Worm (Caenorhabditis elegans) whole organism, L3 larva: Measurements from ENCODE around the gene pudl-1.

Experiments
- R02D3.7 ChIP-seq: fragments of 150-350 bp; optimal IDR thresholded peaks from 2 replicates; lab custom pipeline; 2014; ENCODE audit warnings: missing biosample characterization, missing genetic modification characterization
- ZK546.5 ChIP-seq: sonication (generic microtip); optimal IDR thresholded peaks from 2 replicates; lab custom pipeline; 2017; ENCODE audit warnings: missing biosample characterization, missing genetic modification characterization
- aly-2 ChIP-seq: fragments of 150-350 bp; optimal IDR thresholded peaks from 2 replicates; lab custom pipeline; 2014; ENCODE audit warnings: missing biosample characterization, missing genetic modification characterization
- ama-1 ChIP-seq: fragments of 150-350 bp; optimal IDR thresholded peaks from 2 replicates; lab custom pipeline; 2018
- ceh-16 ChIP-seq: sonication (generic microtip); optimal IDR thresholded peaks from 2 replicates; lab custom pipeline; 2017; ENCODE audit warnings: missing biosample characterization, missing genetic modification characterization
- ceh-28 ChIP-seq: fragments of 150-350 bp; optimal IDR thresholded peaks from 2 replicates; lab custom pipeline; 2014; ENCODE audit warnings: missing biosample characterization, missing genetic modification reagents, missing genetic modification characterization
- ceh-82 ChIP-seq: fragments of 150-350 bp; optimal IDR thresholded peaks from 2 replicates; lab custom pipeline; 2014; ENCODE audit warnings: missing biosample characterization, missing genetic modification characterization
- ceh-9 ChIP-seq: sonication (generic microtip); optimal IDR thresholded peaks from 2 replicates; lab custom pipeline; 2018; ENCODE audit warnings: missing biosample characterization, missing genetic modification characterization
- daf-12 ChIP-seq: fragments of 150-350 bp; optimal IDR thresholded peaks from 2 replicates; lab custom pipeline; 2014; ENCODE audit warnings: missing biosample characterization, missing genetic modification reagents, missing genetic modification characterization
- egl-27 ChIP-seq: sonication (generic microtip); optimal IDR thresholded peaks from 4 replicates; lab custom pipeline; 2017; ENCODE audit warnings: missing biosample characterization, missing genetic modification reagents, missing genetic modification characterization
- egl-5 ChIP-seq: fragments of 150-350 bp; optimal IDR thresholded peaks from 2 replicates; lab custom pipeline; 2017; ENCODE audit warnings: missing biosample characterization, missing genetic modification reagents, missing genetic modification characterization, inconsistent platforms
- elt-1 ChIP-seq: fragments of 150-350 bp; optimal IDR thresholded peaks from 2 replicates; lab custom pipeline; 2014; ENCODE audit warnings: missing biosample characterization, missing genetic modification characterization
- elt-2 ChIP-seq: sonication (generic microtip); optimal IDR thresholded peaks from 2 replicates; lab custom pipeline; 2016; ENCODE audit warnings: missing genetic modification reagents, mild to moderate bottlenecking, missing genetic modification characterization, missing compliant biosample characterization
- elt-3 ChIP-seq, 3 experiments: fragments of 150-350 bp in 1 of 3; sonication (generic microtip) in 2 of 3; optimal IDR thresholded peaks; 2 replicates in 2 of 3; 4 replicates in 1 of 3; lab custom pipeline; 2014 to 2017; ENCODE audit warnings: missing biosample characterization in 3 of 3, missing genetic modification characterization in 3 of 3
- eor-1 ChIP-seq, 2 experiments: fragments of 150-350 bp; optimal IDR thresholded peaks; 2 replicates each; lab custom pipeline; 2014 to 2018; ENCODE audit warnings: missing biosample characterization in 2 of 2, missing genetic modification characterization in 2 of 2
- fkh-10 ChIP-seq: sonication (generic microtip); optimal IDR thresholded peaks from 2 replicates; lab custom pipeline; 2017; ENCODE audit warnings: missing biosample characterization, missing genetic modification reagents, missing genetic modification characterization
- fkh-2 ChIP-seq: fragments of 150-350 bp; optimal IDR thresholded peaks from 2 replicates; lab custom pipeline; 2014; ENCODE audit warnings: missing biosample characterization, missing genetic modification reagents, missing genetic modification characterization
- fos-1 ChIP-seq: fragments of 150-350 bp; optimal IDR thresholded peaks from 2 replicates; lab custom pipeline; 2014; ENCODE audit warnings: missing biosample characterization, missing genetic modification characterization
- hmg-11 ChIP-seq: sonication (generic microtip); optimal IDR thresholded peaks from 2 replicates; lab custom pipeline; 2016; ENCODE audit warnings: missing genetic modification characterization, missing compliant biosample characterization
- jun-1 ChIP-seq: fragments of 150-350 bp; optimal IDR thresholded peaks from 2 replicates; lab custom pipeline; 2014; ENCODE audit warnings: missing biosample characterization, missing genetic modification reagents, missing genetic modification characterization
- lin-15B ChIP-seq: fragments of 150-350 bp; optimal IDR thresholded peaks from 2 replicates; lab custom pipeline; 2014; ENCODE audit warnings: missing biosample characterization, missing genetic modification characterization
- lin-39 ChIP-seq: fragments of 150-350 bp; optimal IDR thresholded peaks from 2 replicates; lab custom pipeline; 2018; ENCODE audit warnings: missing biosample characterization, missing genetic modification reagents, missing genetic modification characterization
- lsy-12 ChIP-seq: sonication (generic microtip); optimal IDR thresholded peaks from 2 replicates; lab custom pipeline; 2016; ENCODE audit warnings: mild to moderate bottlenecking, missing genetic modification characterization, missing compliant biosample characterization
- mdl-1 ChIP-seq: fragments of 150-350 bp; optimal IDR thresholded peaks from 2 replicates; lab custom pipeline; 2014; ENCODE audit warnings: missing biosample characterization, missing genetic modification characterization
- mml-1 ChIP-seq: fragments of 150-350 bp; sonication (generic microtip); optimal IDR thresholded peaks from 3 replicates; lab custom pipeline; 2014; ENCODE audit warnings: missing biosample characterization, missing genetic modification characterization
- nfya-1 ChIP-seq: sonication (generic microtip); optimal IDR thresholded peaks from 2 replicates; lab custom pipeline; 2017; ENCODE audit warnings: missing genetic modification characterization, mild to moderate bottlenecking, missing compliant biosample characterization, antibody characterized with exemption, moderate library complexity; ENCODE audit not compliant: insufficient read depth
- nhr-11 ChIP-seq: fragments of 150-350 bp; optimal IDR thresholded peaks from 2 replicates; lab custom pipeline; 2014; ENCODE audit warnings: missing biosample characterization, missing genetic modification characterization
- nhr-12 ChIP-seq: fragments of 150-350 bp; optimal IDR thresholded peaks from 2 replicates; lab custom pipeline; 2014; ENCODE audit warnings: missing biosample characterization, missing genetic modification characterization
- nhr-23 ChIP-seq: fragments of 150-350 bp; optimal IDR thresholded peaks from 2 replicates; lab custom pipeline; 2014; ENCODE audit warnings: missing biosample characterization, missing genetic modification reagents, missing genetic modification characterization
- nhr-237 ChIP-seq: fragments of 150-350 bp; optimal IDR thresholded peaks from 2 replicates; lab custom pipeline; 2014; ENCODE audit warnings: missing biosample characterization, missing genetic modification characterization
- nhr-25 ChIP-seq: sonication (generic microtip); optimal IDR thresholded peaks from 2 replicates; lab custom pipeline; 2017; ENCODE audit warnings: missing biosample characterization, missing genetic modification characterization
- nhr-28 ChIP-seq: fragments of 150-350 bp; optimal IDR thresholded peaks from 2 replicates; lab custom pipeline; 2014; ENCODE audit warnings: missing biosample characterization, missing genetic modification characterization
- nhr-43 ChIP-seq: sonication (generic microtip); optimal IDR thresholded peaks from 2 replicates; lab custom pipeline; 2016; ENCODE audit warnings: mild to moderate bottlenecking, missing genetic modification characterization, missing compliant biosample characterization; ENCODE audit not compliant: poor library complexity, severe bottlenecking
- nhr-67 ChIP-seq: fragments of 150-350 bp; optimal IDR thresholded peaks from 2 replicates; lab custom pipeline; 2014; ENCODE audit warnings: missing biosample characterization, missing genetic modification characterization
- nhr-76 ChIP-seq: fragments of 150-350 bp; sonication (generic microtip); optimal IDR thresholded peaks from 5 replicates; lab custom pipeline; 2014; ENCODE audit warnings: missing biosample characterization, missing genetic modification characterization
- nhr-77 ChIP-seq: fragments of 150-350 bp; optimal IDR thresholded peaks from 2 replicates; lab custom pipeline; 2014; ENCODE audit warnings: missing biosample characterization, missing genetic modification characterization
- pha-4 ChIP-seq: fragments of 150-350 bp; optimal IDR thresholded peaks from 2 replicates; lab custom pipeline; 2014; ENCODE audit warnings: missing biosample characterization, missing genetic modification reagents, missing genetic modification characterization
- pqm-1 ChIP-seq: fragments of 150-350 bp; optimal IDR thresholded peaks from 2 replicates; lab custom pipeline; 2017; ENCODE audit warnings: missing biosample characterization, missing genetic modification characterization, inconsistent platforms
- sea-2 ChIP-seq: fragments of 150-350 bp; sonication (generic microtip); optimal IDR thresholded peaks from 4 replicates; lab custom pipeline; 2014; ENCODE audit warnings: missing biosample characterization, missing genetic modification reagents, missing genetic modification characterization
- skn-1 ChIP-seq: fragments of 150-350 bp; optimal IDR thresholded peaks from 2 replicates; lab custom pipeline; 2014; ENCODE audit warnings: missing biosample characterization, missing genetic modification characterization
- snpc-4 ChIP-seq: fragments of 150-350 bp; optimal IDR thresholded peaks from 2 replicates; lab custom pipeline; 2014; ENCODE audit warnings: missing biosample characterization, missing genetic modification characterization
- tbx-2 ChIP-seq: sonication (generic microtip); optimal IDR thresholded peaks from 2 replicates; lab custom pipeline; 2016; ENCODE audit warnings: mild to moderate bottlenecking, missing genetic modification characterization, missing compliant biosample characterization
- unc-39 ChIP-seq: sonication (generic microtip); optimal IDR thresholded peaks from 4 replicates; lab custom pipeline; 2017; ENCODE audit warnings: missing biosample characterization, missing genetic modification characterization
- unc-62 ChIP-seq: fragments of 150-350 bp; sonication (generic microtip); optimal IDR thresholded peaks from 4 replicates; lab custom pipeline; 2014; ENCODE audit warnings: missing biosample characterization, missing genetic modification reagents, missing genetic modification characterization
- zag-1 ChIP-seq: fragments of 150-350 bp; optimal IDR thresholded peaks from 2 replicates; lab custom pipeline; 2014; ENCODE audit warnings: missing biosample characterization, missing genetic modification characterization
- ztf-11 ChIP-seq: fragments of 150-350 bp; optimal IDR thresholded peaks from 2 replicates; lab custom pipeline; 2014; ENCODE audit warnings: missing biosample characterization, missing genetic modification characterization
- ztf-4 ChIP-seq: fragments of 150-350 bp; optimal IDR thresholded peaks from 2 replicates; lab custom pipeline; 2014; ENCODE audit warnings: missing biosample characterization, missing genetic modification characterization

The pudl-1 gene

ce11 chrIV:2805525-2805924, 27.2 kb upstream of the pudl-1 start, which contains the start of gene Y54G2A.45:
Y54G2A.45 (plus strand) TSS chrIV:2805857.
- peak; percentile 40 for TF ChIP-seq pha-4
- no peak for TF ChIP-seq ama-1 (lab: Kevin White, UChicago)
- TF ChIP-seq nhr-76 (tag; lab: Kevin White, UChicago), result no peak
- no peak for TF ChIP-seq mdl-1
- no peak for TF ChIP-seq ceh-82 (tag; lab: Kevin White, UChicago)
- TF ChIP-seq skn-1 (tag; lab: Kevin White, UChicago), result peak; percentile 83
- peak; percentile 64 for TF ChIP-seq jun-1 (tag; lab: Kevin White, UChicago)
- TF ChIP-seq nhr-67 (tag; lab: Kevin White, UChicago), result no peak
- no peak for TF ChIP-seq zag-1 (tag; lab: Kevin White, UChicago)
- TF ChIP-seq ceh-28 (tag; lab: Kevin White, UChicago), result no peak
- no peak for TF ChIP-seq snpc-4 (tag; lab: Kevin White, UChicago)
- TF ChIP-seq nhr-77, result no peak
- TF ChIP-seq nhr-11 (tag; lab: Kevin White, UChicago), result no peak
- no peak for TF ChIP-seq nhr-25 (tag; lab: Kevin White, UChicago)
- no peak for TF ChIP-seq aly-2 (tag; lab: Kevin White, UChicago)
- no peak for TF ChIP-seq ztf-11 (tag; lab: Kevin White, UChicago)
- no peak for TF ChIP-seq nhr-23
- TF ChIP-seq egl-5 (tag; lab: Kevin White, UChicago), result no peak
- TF ChIP-seq elt-2 (tag; lab: Kevin White, UChicago), result peak; percentile 89
- TF ChIP-seq nhr-43, result peak; percentile 31
- TF ChIP-seq nhr-28 (tag; lab: Kevin White, UChicago), result no peak
- no peak for TF ChIP-seq unc-62 (GFP tag; lab: Kevin White, UChicago)
- no peak for TF ChIP-seq ceh-9 (tag; lab: Kevin White, UChicago)
- no peak for TF ChIP-seq ceh-16 (tag; lab: Kevin White, UChicago)
- TF ChIP-seq elt-3 (tag; optimal IDR thresholded peaks at IDR 0.05; lab: Kevin White, UChicago), result no peak
- peak; percentile 24 for TF ChIP-seq lsy-12
- TF ChIP-seq sea-2 (GFP tag; lab: Kevin White, UChicago), result no peak
- TF ChIP-seq eor-1 (tag; optimal IDR thresholded peaks at IDR 0.05; lab: Kevin White, UChicago), result no peak
- no peak for TF ChIP-seq ztf-4 (tag; lab: Kevin White, UChicago)
- TF ChIP-seq lin-39 (tag; lab: Kevin White, UChicago), result peak; percentile 10
- no peak for TF ChIP-seq fkh-10 (GFP tag; lab: Kevin White, UChicago)
- TF ChIP-seq fkh-2, result no peak
- no peak for TF ChIP-seq unc-39 (tag; lab: Kevin White, UChicago)
- peak; percentile 81 for TF ChIP-seq pqm-1 (tag; lab: Kevin White, UChicago)
- TF ChIP-seq tbx-2 (tag; lab: Kevin White, UChicago), result peak; percentile 29
- no peak for TF ChIP-seq ZK546.5
- TF ChIP-seq R02D3.7 (tag; lab: Kevin White, UChicago), result no peak
- TF ChIP-seq egl-27 (tag; lab: Kevin White, UChicago), result no peak
- no peak for TF ChIP-seq elt-1 (tag; lab: Kevin White, UChicago)
- TF ChIP-seq daf-12 (tag; lab: Kevin White, UChicago), result no peak
- TF ChIP-seq nfya-1 (tag; lab: Kevin White, UChicago), result peak; percentile 31
- TF ChIP-seq fos-1 (tag; lab: Kevin White, UChicago), result no peak
- TF ChIP-seq mml-1, result no peak
- TF ChIP-seq lin-15B (tag; lab: Kevin White, UChicago), result peak; percentile 6
- no peak for TF ChIP-seq nhr-237 (tag; lab: Kevin White, UChicago)
- peak; percentile 30 for TF ChIP-seq hmg-11
- TF ChIP-seq nhr-12 (tag; lab: Kevin White, UChicago), result no peak
- TF ChIP-seq, all 47 proteins: peak for 12
